Worm (Caenorhabditis elegans): ENCODE measurements around the gene lin-18.

DNA sequence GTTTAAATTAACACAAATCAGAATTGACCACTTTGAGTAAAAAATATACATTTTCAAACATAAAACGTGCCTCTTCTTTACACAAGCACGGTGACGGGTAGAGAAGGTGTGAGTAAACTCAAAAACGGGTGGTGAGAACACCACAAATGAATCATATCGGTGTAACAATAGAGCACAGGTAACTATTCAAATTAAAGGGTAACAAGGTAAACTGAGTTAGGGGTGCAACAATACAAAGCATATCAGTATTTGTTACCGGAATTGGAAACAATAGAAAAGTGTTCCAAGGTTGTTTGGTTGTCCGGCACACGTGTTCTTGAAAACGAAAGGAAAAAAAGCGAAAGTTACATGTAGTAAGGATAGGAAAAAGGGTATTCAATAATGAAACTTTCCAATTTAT lies 24.0 kb downstream of the lin-18 start:
- TF ChIP-seq nhr-237 (tag; optimal IDR thresholded peaks at IDR 0.05) (no peak), ces-1 (GFP tag; optimal IDR thresholded peaks at IDR 0.05) (no peak)
